Fruit fly (Drosophila melanogaster) whole organism, adult: ENCODE data around the gene CG7742.

Experiments
- CG11617 ChIP-seq: fragments of 200-800 bp; sonication (Bioruptor generic); optimal IDR thresholded peaks from 2 replicates; lab custom pipeline; 2017; ENCODE audit warnings: mild to moderate bottlenecking, missing biosample characterization, missing genetic modification reagents, missing genetic modification characterization
- CG12768 ChIP-seq: fragments of 200-800 bp; sonication (Bioruptor generic); optimal IDR thresholded peaks from 2 replicates; lab custom pipeline; 2017; ENCODE audit warnings: missing biosample characterization, missing genetic modification characterization, mild to moderate bottlenecking, moderate library complexity, missing genetic modification reagents
- CG14711 ChIP-seq: fragments of 200-800 bp; sonication (Bioruptor generic); optimal IDR thresholded peaks from 2 replicates; lab custom pipeline; 2018; ENCODE audit warnings: missing biosample characterization, mild to moderate bottlenecking, missing genetic modification characterization, moderate library complexity
- CG1620 ChIP-seq: fragments of 200-800 bp; sonication (Bioruptor generic); optimal IDR thresholded peaks from 2 replicates; lab custom pipeline; 2016; ENCODE audit warnings: missing biosample characterization, missing genetic modification characterization
- CG33017 ChIP-seq: fragments of 200-800 bp; sonication (Bioruptor generic); optimal IDR thresholded peaks from 2 replicates; lab custom pipeline; 2018; ENCODE audit warnings: missing biosample characterization, mild to moderate bottlenecking, missing genetic modification characterization, moderate library complexity
- CG5204 ChIP-seq: fragments of 200-800 bp; sonication (Bioruptor generic); optimal IDR thresholded peaks from 2 replicates; lab custom pipeline; 2016; ENCODE audit warnings: missing biosample characterization, missing genetic modification characterization
- CG7045 ChIP-seq: fragments of 200-800 bp; sonication (Bioruptor generic); optimal IDR thresholded peaks from 2 replicates; lab custom pipeline; 2017; ENCODE audit warnings: missing biosample characterization, mild to moderate bottlenecking, missing genetic modification characterization
- CG7101 ChIP-seq: fragments of 200-800 bp; sonication (Bioruptor generic); optimal IDR thresholded peaks from 2 replicates; lab custom pipeline; 2018; ENCODE audit warnings: missing biosample characterization, mild to moderate bottlenecking, missing genetic modification characterization, moderate library complexity
- Clk ChIP-seq: fragments of 200-800 bp; sonication (Bioruptor generic); optimal IDR thresholded peaks from 2 replicates; lab custom pipeline; 2017; ENCODE audit warnings: missing biosample characterization, missing genetic modification characterization
- Crg-1 ChIP-seq: fragments of 200-800 bp; sonication (Bioruptor generic); optimal IDR thresholded peaks from 2 replicates; lab custom pipeline; 2016; ENCODE audit warnings: missing biosample characterization, missing genetic modification characterization
- Hr96 ChIP-seq: fragments of 200-800 bp; sonication (Bioruptor generic); optimal IDR thresholded peaks from 2 replicates; lab custom pipeline; 2016; ENCODE audit warnings: missing biosample characterization, missing genetic modification characterization
- Mnt ChIP-seq: fragments of 200-800 bp; sonication (Bioruptor generic); optimal IDR thresholded peaks from 2 replicates; lab custom pipeline; 2016; ENCODE audit warnings: missing biosample characterization, mild to moderate bottlenecking, missing genetic modification characterization
- bab1 ChIP-seq: fragments of 200-800 bp; sonication (Bioruptor generic); optimal IDR thresholded peaks from 3 replicates; lab custom pipeline; 2019; ENCODE audit warnings: missing biosample characterization, mild to moderate bottlenecking, missing genetic modification characterization, moderate library complexity
- cic ChIP-seq: fragments of 200-800 bp; sonication (Bioruptor generic); optimal IDR thresholded peaks from 2 replicates; lab custom pipeline; 2017; ENCODE audit warnings: missing biosample characterization, mild to moderate bottlenecking, missing genetic modification characterization, moderate library complexity
- cnc ChIP-seq, 2 experiments: fragments of >200 bp; optimal IDR thresholded peaks; 2 replicates each; lab custom pipeline; 2017
- kay ChIP-seq: fragments of 200-800 bp; sonication (Bioruptor generic); peaks from one replicate; lab custom pipeline; 2016; ENCODE audit warnings: missing biosample characterization, missing genetic modification characterization, borderline replicate concordance
- ovo ChIP-seq: fragments of 200-800 bp; sonication (Bioruptor generic); optimal IDR thresholded peaks from 2 replicates; lab custom pipeline; 2016; ENCODE audit warnings: missing biosample characterization, missing genetic modification characterization
- pad ChIP-seq: fragments of 200-800 bp; sonication (Bioruptor generic); optimal IDR thresholded peaks from 3 replicates; lab custom pipeline; 2017; ENCODE audit warnings: missing biosample characterization, missing genetic modification characterization, mild to moderate bottlenecking, moderate library complexity, missing genetic modification reagents
- tj ChIP-seq: fragments of 200-800 bp; sonication (Bioruptor generic); optimal IDR thresholded peaks from 3 replicates; lab custom pipeline; 2017; ENCODE audit warnings: missing biosample characterization, mild to moderate bottlenecking, missing genetic modification characterization, moderate library complexity
- toe ChIP-seq: fragments of 200-800 bp; sonication (Bioruptor generic); optimal IDR thresholded peaks from 2 replicates; lab custom pipeline; 2016; ENCODE audit warnings: missing biosample characterization, missing genetic modification characterization

Gene CG7742

dm6 chr2L:5256036-5256846 lies 41.4 kb upstream of the CG7742 start:
- TF ChIP-seq kay (GFP tag; lab: Kevin White, UChicago): no peak
- no peak for TF ChIP-seq CG1620 (GFP tag; lab: Kevin White, UChicago)
- TF ChIP-seq Clk (GFP tag; lab: Kevin White, UChicago): no peak
- peak; percentile 69 for TF ChIP-seq cic (GFP tag; lab: Kevin White, UChicago)
- peak; percentile 40 for TF ChIP-seq CG5204 (GFP tag; lab: Kevin White, UChicago)
- TF ChIP-seq CG33017 (tag; lab: Kevin White, UChicago): peak; percentile 23
- TF ChIP-seq CG11617 (GFP tag; lab: Kevin White, UChicago): peak; percentile 23
- no peak for TF ChIP-seq tj
- no peak for TF ChIP-seq bab1 (GFP tag; lab: Kevin White, UChicago)
- no peak for TF ChIP-seq Mnt (GFP tag; lab: Kevin White, UChicago)
- peak; percentile 17 for TF ChIP-seq CG12768
- TF ChIP-seq toe (GFP tag; lab: Kevin White, UChicago): no peak
- TF ChIP-seq cnc (optimal IDR thresholded peaks at IDR 0.05; lab: Kevin White, UChicago): no peak
- TF ChIP-seq pad (GFP tag; lab: Kevin White, UChicago): peak; percentile 53
- TF ChIP-seq CG7101 (tag; lab: Kevin White, UChicago): peak; percentile 54
- peak; percentile 33 for TF ChIP-seq Hr96 (GFP tag; lab: Kevin White, UChicago)
- TF ChIP-seq ovo (GFP tag; lab: Kevin White, UChicago): peak; percentile 58
- TF ChIP-seq Crg-1 (GFP tag; lab: Kevin White, UChicago): peak; percentile 10
- TF ChIP-seq CG14711 (tag; lab: Kevin White, UChicago): no peak
- TF ChIP-seq CG7045 (GFP tag; lab: Kevin White, UChicago): peak; percentile 20

- no peak for TF ChIP-seq CG12768
- TF ChIP-seq CG14711 (tag; lab: Kevin White, UChicago): no peak
- no peak for TF ChIP-seq pad (GFP tag; lab: Kevin White, UChicago)
- no peak for TF ChIP-seq CG11617 (GFP tag; lab: Kevin White, UChicago)
- no peak for TF ChIP-seq ovo (GFP tag; lab: Kevin White, UChicago)
- TF ChIP-seq cnc (optimal IDR thresholded peaks at IDR 0.05; lab: Kevin White, UChicago): no peak
- TF ChIP-seq Clk (GFP tag; lab: Kevin White, UChicago): no peak
These were observed 39.3 kb upstream of the CG7742 start for dm6 chr2L:5254105-5254711.

dm6 chr2L:5252399-5253030 lies 37.6 kb upstream of the CG7742 start:
- TF ChIP-seq kay (GFP tag; lab: Kevin White, UChicago) (no peak), Mnt (GFP tag; lab: Kevin White, UChicago) (no peak), Clk (GFP tag; lab: Kevin White, UChicago) (no peak), CG33017 (tag; lab: Kevin White, UChicago) (no peak), CG14711 (tag; lab: Kevin White, UChicago) (no peak), bab1 (GFP tag; lab: Kevin White, UChicago) (no peak), CG12768 (no peak), Hr96 (GFP tag; lab: Kevin White, UChicago) (no peak), CG1620 (GFP tag; lab: Kevin White, UChicago) (no peak), pad (GFP tag; lab: Kevin White, UChicago) (no peak), ovo (GFP tag; lab: Kevin White, UChicago) (no peak), CG11617 (GFP tag; lab: Kevin White, UChicago) (no peak), toe (GFP tag; lab: Kevin White, UChicago) (no peak), cic (GFP tag; lab: Kevin White, UChicago) (no peak)

- TF ChIP-seq pad (GFP tag; lab: Kevin White, UChicago): no peak
- TF ChIP-seq kay (GFP tag; lab: Kevin White, UChicago): no peak
- no peak for TF ChIP-seq ovo (GFP tag; lab: Kevin White, UChicago)
- TF ChIP-seq CG5204 (GFP tag; lab: Kevin White, UChicago): no peak
- TF ChIP-seq cic (GFP tag; lab: Kevin White, UChicago): no peak
- no peak for TF ChIP-seq CG1620 (GFP tag; lab: Kevin White, UChicago)
- no peak for TF ChIP-seq tj
- no peak for TF ChIP-seq Crg-1 (GFP tag; lab: Kevin White, UChicago)
- no peak for TF ChIP-seq bab1 (GFP tag; lab: Kevin White, UChicago)
- no peak for TF ChIP-seq CG14711 (tag; lab: Kevin White, UChicago)
- TF ChIP-seq toe (GFP tag; lab: Kevin White, UChicago): no peak
These were observed 36.8 kb upstream of the CG7742 start for dm6 chr2L:5251725-5252124.

- TF ChIP-seq CG12768 (no peak), kay (GFP tag; lab: Kevin White, UChicago) (peak; percentile 25)
These were observed 36.3 kb upstream of the CG7742 start for dm6 chr2L:5251150-5251549.
